Fruit fly (Drosophila melanogaster) whole organism, embryonic: Measurements from ENCODE around the gene CG31041.
A peak's percentile ranks its signal among the peaks of the same experiment; 100 is the strongest.

Experiments used
- Ada2b ChIP-seq: fragments of 200-800 bp; sonication (Bioruptor generic); IDR thresholded peaks from 2 replicates; pipeline ENCODE4 v1.3.6; 2022; ENCODE audit warnings: missing biosample characterization, missing genetic modification characterization
- Adf1 ChIP-seq: fragments of 200-800 bp; sonication (Bioruptor generic); IDR thresholded peaks from 2 replicates; pipeline ENCODE4 v1.3.6; 2022; ENCODE audit warnings: missing biosample characterization, missing genetic modification characterization
- Atf6 ChIP-seq: fragments of 200-800 bp; sonication (Bioruptor generic); IDR thresholded peaks from 2 replicates; pipeline ENCODE4 v1.3.6; 2022; ENCODE audit warnings: missing biosample characterization, missing genetic modification characterization
- B-H1 ChIP-seq: fragments of 200-800 bp; sonication (Bioruptor generic); IDR thresholded peaks from 3 replicates; pipeline ENCODE4 v1.3.6; 2022; ENCODE audit warnings: missing biosample characterization, missing genetic modification characterization
- CG11085 ChIP-seq: fragments of 200-800 bp; sonication (Bioruptor generic); IDR thresholded peaks from 2 replicates; pipeline ENCODE4 v1.3.6; 2022; ENCODE audit warnings: missing biosample characterization, missing genetic modification characterization
- CG13296 ChIP-seq: fragments of 200-800 bp; sonication (Bioruptor generic); optimal IDR thresholded peaks from 3 replicates; lab custom pipeline; 2018; ENCODE audit warnings: missing biosample characterization, mild to moderate bottlenecking, missing genetic modification characterization
- CG14710 ChIP-seq: fragments of 200-800 bp; sonication (Bioruptor generic); optimal IDR thresholded peaks from 3 replicates; lab custom pipeline; 2019; ENCODE audit warnings: missing biosample characterization, mild to moderate bottlenecking, missing genetic modification characterization, moderate library complexity
- CG1602 ChIP-seq: fragments of 200-800 bp; sonication (Bioruptor generic); optimal IDR thresholded peaks from 3 replicates; lab custom pipeline; 2016; ENCODE audit warnings: missing biosample characterization, missing genetic modification characterization
- CG1603 ChIP-seq: fragments of 200-800 bp; sonication (Bioruptor generic); optimal IDR thresholded peaks from 2 replicates; lab custom pipeline; 2019; ENCODE audit warnings: missing biosample characterization, mild to moderate bottlenecking, missing genetic modification characterization, moderate library complexity
- CG17385 ChIP-seq: fragments of 200-800 bp; sonication (Bioruptor generic); optimal IDR thresholded peaks from 3 replicates; lab custom pipeline; 2018; ENCODE audit warnings: missing biosample characterization, mild to moderate bottlenecking, missing genetic modification characterization
- CG17802 ChIP-seq: fragments of 200-800 bp; sonication (Bioruptor generic); optimal IDR thresholded peaks from 2 replicates; lab custom pipeline; 2018; ENCODE audit warnings: missing biosample characterization, mild to moderate bottlenecking, missing genetic modification characterization, moderate library complexity
- CG17829 ChIP-seq: fragments of 200-800 bp; optimal IDR thresholded peaks from 2 replicates; lab custom pipeline; 2019; ENCODE audit warnings: missing biosample characterization, mild to moderate bottlenecking, missing genetic modification characterization, moderate library complexity
- CG18262 ChIP-seq: fragments of 200-800 bp; optimal IDR thresholded peaks from 3 replicates; lab custom pipeline; 2019; ENCODE audit warnings: missing biosample characterization, mild to moderate bottlenecking, missing genetic modification characterization, moderate library complexity
- CG18764 ChIP-seq: fragments of 200-800 bp; sonication (Bioruptor generic); optimal IDR thresholded peaks from 3 replicates; lab custom pipeline; 2016; ENCODE audit warnings: missing biosample characterization, missing genetic modification characterization
- CG2129 ChIP-seq: fragments of 200-800 bp; sonication (Bioruptor generic); IDR thresholded peaks from 2 replicates; pipeline ENCODE4 v1.3.6; 2022; ENCODE audit warnings: missing biosample characterization, missing genetic modification characterization; ENCODE audit not compliant: partially characterized antibody
- CG30431 ChIP-seq: fragments of 200-800 bp; sonication (Bioruptor generic); optimal IDR thresholded peaks from 2 replicates; lab custom pipeline; 2017; ENCODE audit warnings: missing biosample characterization, missing genetic modification characterization
- CG33557 ChIP-seq: fragments of 200-800 bp; sonication (Bioruptor generic); optimal IDR thresholded peaks from 2 replicates; lab custom pipeline; 2019; ENCODE audit warnings: missing biosample characterization, mild to moderate bottlenecking, missing genetic modification characterization, moderate library complexity
- CG4404 ChIP-seq: fragments of 200-800 bp; sonication (Bioruptor generic); IDR thresholded peaks from 2 replicates; pipeline ENCODE4 v1.3.6; 2022; ENCODE audit warnings: missing biosample characterization, missing genetic modification characterization
- CG4730 ChIP-seq: fragments of 200-800 bp; sonication (Bioruptor generic); IDR thresholded peaks from 2 replicates; pipeline ENCODE4 v1.3.6; 2022; ENCODE audit warnings: missing biosample characterization, missing genetic modification characterization
- CG5953 ChIP-seq: fragments of 200-800 bp; sonication (Bioruptor generic); IDR thresholded peaks from 2 replicates; pipeline ENCODE4 v1.3.6; 2022; ENCODE audit warnings: missing biosample characterization, missing genetic modification characterization
- CG6765 ChIP-seq: fragments of 200-800 bp; sonication (Bioruptor generic); optimal IDR thresholded peaks from 3 replicates; lab custom pipeline; 2017; ENCODE audit warnings: missing biosample characterization, mild to moderate bottlenecking, missing genetic modification characterization
- CG7839 ChIP-seq: fragments of 200-800 bp; sonication (Bioruptor generic); optimal IDR thresholded peaks from 3 replicates; lab custom pipeline; 2018; ENCODE audit warnings: missing biosample characterization, mild to moderate bottlenecking, missing genetic modification characterization, moderate library complexity
- CG8478 ChIP-seq: fragments of >200 bp; optimal IDR thresholded peaks from 2 replicates; lab custom pipeline; 2018
- CoRest ChIP-seq: fragments of 200-800 bp; sonication (Bioruptor generic); optimal IDR thresholded peaks from 3 replicates; lab custom pipeline; 2018; ENCODE audit warnings: missing biosample characterization, mild to moderate bottlenecking, missing genetic modification characterization, moderate library complexity
- Fer2 ChIP-seq: fragments of 200-800 bp; sonication (Bioruptor generic); optimal IDR thresholded peaks from 2 replicates; lab custom pipeline; 2018; ENCODE audit warnings: missing biosample characterization, mild to moderate bottlenecking, missing genetic modification characterization, moderate library complexity
- HmgZ ChIP-seq: fragments of 200-800 bp; sonication (Bioruptor generic); optimal IDR thresholded peaks from 2 replicates; lab custom pipeline; 2018; ENCODE audit warnings: missing biosample characterization, mild to moderate bottlenecking, missing genetic modification characterization
- Mad ChIP-seq: fragments of 200-800 bp; sonication (Bioruptor generic); optimal IDR thresholded peaks from 2 replicates; lab custom pipeline; 2016; ENCODE audit warnings: missing biosample characterization, missing genetic modification characterization
- Mes4 ChIP-seq: fragments of 200-800 bp; sonication (Bioruptor generic); optimal IDR thresholded peaks from 2 replicates; lab custom pipeline; 2016; ENCODE audit warnings: missing biosample characterization, missing genetic modification characterization
- Mrtf ChIP-seq: fragments of 200-800 bp; sonication (Bioruptor generic); IDR thresholded peaks from 3 replicates; pipeline ENCODE4 v1.3.6; 2022; ENCODE audit warnings: missing biosample characterization, missing genetic modification characterization
- Nf-YB ChIP-seq: fragments of 200-800 bp; sonication (Bioruptor generic); optimal IDR thresholded peaks from 3 replicates; lab custom pipeline; 2019; ENCODE audit warnings: missing biosample characterization, mild to moderate bottlenecking, missing genetic modification characterization, moderate library complexity
- Side ChIP-seq: fragments of 200-800 bp; sonication (Bioruptor generic); optimal IDR thresholded peaks from 2 replicates; lab custom pipeline; 2016; ENCODE audit warnings: missing biosample characterization, missing genetic modification characterization
- Sox102F ChIP-seq: fragments of 200-800 bp; sonication (Bioruptor generic); optimal IDR thresholded peaks from 2 replicates; lab custom pipeline; 2018; ENCODE audit warnings: missing biosample characterization, mild to moderate bottlenecking, missing genetic modification characterization, moderate library complexity
- Trl ChIP-seq, 3 experiments: fragments of >200 bp in 2 of 3; fragments of 200-800 bp in 1 of 3; sonication (Bioruptor generic) in 1 of 3; optimal IDR thresholded peaks; 2 replicates in 1 of 3; 3 replicates in 2 of 3; lab custom pipeline; 2016 to 2017; ENCODE audit warnings: missing biosample characterization in 1 of 3, missing genetic modification characterization in 1 of 3
- Xbp1 ChIP-seq: fragments of 200-800 bp; sonication (Bioruptor generic); optimal IDR thresholded peaks from 3 replicates; lab custom pipeline; 2016; ENCODE audit warnings: missing biosample characterization, mild to moderate bottlenecking, missing genetic modification characterization
- Xrp1 ChIP-seq: fragments of 200-800 bp; sonication (Bioruptor generic); IDR thresholded peaks from 2 replicates; pipeline ENCODE4 v1.3.6; 2022; ENCODE audit warnings: missing biosample characterization, missing genetic modification characterization
- az2 ChIP-seq: fragments of 200-800 bp; sonication (Bioruptor generic); optimal IDR thresholded peaks from 3 replicates; lab custom pipeline; 2016; ENCODE audit warnings: missing biosample characterization, missing genetic modification characterization
- ci ChIP-seq: fragments of 200-800 bp; sonication (Bioruptor generic); IDR thresholded peaks from 3 replicates; pipeline ENCODE4 v1.3.6; 2022; ENCODE audit warnings: missing biosample characterization, missing genetic modification characterization
- crc ChIP-seq: fragments of 200-800 bp; sonication (Bioruptor generic); optimal IDR thresholded peaks from 2 replicates; lab custom pipeline; 2016; ENCODE audit warnings: missing biosample characterization, missing genetic modification characterization
- croc ChIP-seq: fragments of 200-800 bp; sonication (Bioruptor generic); conservative IDR thresholded peaks from 3 replicates; pipeline ENCODE4 v1.3.6; 2022; ENCODE audit warnings: missing biosample characterization, missing genetic modification characterization
- dati ChIP-seq: fragments of 200-800 bp; sonication (Bioruptor generic); IDR thresholded peaks from 2 replicates; pipeline ENCODE4 v1.3.6; 2022; ENCODE audit warnings: missing biosample characterization, missing genetic modification characterization
- dimm ChIP-seq: fragments of 200-800 bp; sonication (Bioruptor generic); IDR thresholded peaks from 2 replicates; pipeline ENCODE4 v1.3.6; 2022; ENCODE audit warnings: missing biosample characterization, missing genetic modification characterization
- eve ChIP-seq, 2 experiments: fragments of >200 bp; optimal IDR thresholded peaks; 2 replicates each; lab custom pipeline; 2017; ENCODE audit warnings: missing biosample characterization in 2 of 2, missing genetic modification characterization in 2 of 2
- fd102C ChIP-seq: fragments of 200-800 bp; sonication (Bioruptor generic); optimal IDR thresholded peaks from 2 replicates; lab custom pipeline; 2018; ENCODE audit warnings: missing biosample characterization, mild to moderate bottlenecking, missing genetic modification characterization, moderate library complexity
- grau ChIP-seq: fragments of 200-800 bp; optimal IDR thresholded peaks from 3 replicates; lab custom pipeline; 2019; ENCODE audit warnings: missing biosample characterization, mild to moderate bottlenecking, missing genetic modification characterization, moderate library complexity
- gt ChIP-seq: fragments of 200-800 bp; sonication (Bioruptor generic); IDR thresholded peaks from 2 replicates; pipeline ENCODE4 v1.3.6; 2022; ENCODE audit warnings: missing biosample characterization, missing genetic modification characterization
- hkb ChIP-seq, 2 experiments: fragments of 200-800 bp in 1 of 2; fragments of >200 bp in 1 of 2; sonication (Bioruptor generic) in 1 of 2; IDR thresholded peaks in 1 of 2; optimal IDR thresholded peaks in 1 of 2; 2 replicates each; pipeline versions ENCODE4 v1.3.6 to Lab custom; 2017 to 2022; ENCODE audit warnings: missing biosample characterization in 1 of 2, missing genetic modification characterization in 1 of 2
- inv ChIP-seq: fragments of 200-800 bp; sonication (Bioruptor generic); IDR thresholded peaks from 2 replicates; pipeline ENCODE4 v1.3.6; 2022; ENCODE audit warnings: missing biosample characterization, missing genetic modification characterization; ENCODE audit not compliant: partially characterized antibody
- nom ChIP-seq: fragments of 200-800 bp; sonication (Bioruptor generic); optimal IDR thresholded peaks from 2 replicates; lab custom pipeline; 2017; ENCODE audit warnings: missing biosample characterization, missing genetic modification characterization, mild to moderate bottlenecking, moderate library complexity, missing genetic modification reagents
- pnt ChIP-seq: fragments of 200-800 bp; sonication (Bioruptor generic); optimal IDR thresholded peaks from 3 replicates; lab custom pipeline; 2016; ENCODE audit warnings: missing biosample characterization, missing genetic modification characterization

CG31041 gene

dm6 chr3R:29566997-29567670 is 23.6 kb downstream of the CG31041 start (continued):
- peak; percentile 91 for TF ChIP-seq ci (GFP tag; lab: Robert Waterston, UW)
- peak; percentile 33 for TF ChIP-seq Mad
- TF ChIP-seq Side (GFP tag; lab: Kevin White, UChicago): peak; percentile 5
- TF ChIP-seq Fer2: no peak
- peak; percentile 59 for TF ChIP-seq pnt (GFP tag; lab: Kevin White, UChicago)
- peak; percentile 77 for TF ChIP-seq CG4404 (GFP tag; lab: Robert Waterston, UW)
- peak; percentile 71 for TF ChIP-seq dimm
- peak; percentile 69 for TF ChIP-seq CG14710 (tag; lab: Kevin White, UChicago)
- TF ChIP-seq nom: no peak
- no peak for TF ChIP-seq crc (GFP tag; lab: Kevin White, UChicago)
- TF ChIP-seq Ada2b (GFP tag; lab: Robert Waterston, UW): peak; percentile 34; the same call in 1 of the 2 replicates
- no peak for TF ChIP-seq CG8478
- no peak for TF ChIP-seq dati (GFP tag; lab: Robert Waterston, UW)
- TF ChIP-seq CoRest (tag; lab: Kevin White, UChicago): peak; percentile 60
- peak; percentile 11 for TF ChIP-seq CG13296 (GFP tag; lab: Kevin White, UChicago)
- TF ChIP-seq CG33557 (GFP tag; lab: Kevin White, UChicago): peak; percentile 46
- TF ChIP-seq fd102C (GFP tag; lab: Kevin White, UChicago): peak; percentile 24
- no peak for TF ChIP-seq hkb (optimal IDR thresholded peaks at IDR 0.05; lab: Kevin White, UChicago)
- TF ChIP-seq hkb (GFP tag; IDR thresholded peaks at IDR 0.05; lab: Robert Waterston, UW): peak; percentile 62; the same call in 1 of the 2 replicates
- peak; percentile 70 for TF ChIP-seq CG30431
- peak; percentile 66 for TF ChIP-seq CG17829 (tag; lab: Kevin White, UChicago)
- TF ChIP-seq CG18764 (GFP tag; lab: Kevin White, UChicago): peak; percentile 45
- TF ChIP-seq CG2129 (GFP tag; lab: Robert Waterston, UW): no peak
- TF ChIP-seq CG17802 (tag; lab: Kevin White, UChicago): peak; percentile 40
- peak; percentile 21; the same call in 1 of the 2 replicates for TF ChIP-seq Adf1 (GFP tag; lab: Robert Waterston, UW)
- TF ChIP-seq grau (tag; lab: Kevin White, UChicago): peak; percentile 59
- TF ChIP-seq Xbp1 (GFP tag; lab: Kevin White, UChicago): peak; percentile 66
- TF ChIP-seq CG17385 (GFP tag; lab: Kevin White, UChicago): peak; percentile 47
- peak; percentile 54; the same call in 1 of the 2 replicates for TF ChIP-seq gt
- TF ChIP-seq Nf-YB (GFP tag; lab: Kevin White, UChicago): peak; percentile 92
- peak in 1 of 2 experiments; percentile 5 for TF ChIP-seq Trl (optimal IDR thresholded peaks at IDR 0.05; lab: Kevin White, UChicago)
- peak; percentile 43 for TF ChIP-seq Trl (GFP tag; optimal IDR thresholded peaks at IDR 0.05; lab: Kevin White, UChicago)
- no peak for TF ChIP-seq HmgZ (tag; lab: Kevin White, UChicago)
- peak; percentile 68 for TF ChIP-seq Sox102F (GFP tag; lab: Kevin White, UChicago)
- TF ChIP-seq Atf6: peak; percentile 36; the same call in 1 of the 2 replicates
- TF ChIP-seq Xrp1 (GFP tag; lab: Robert Waterston, UW): peak; percentile 84
- TF ChIP-seq az2 (GFP tag; lab: Kevin White, UChicago): peak; percentile 72
- TF ChIP-seq CG11085 (GFP tag; lab: Robert Waterston, UW): no peak
- TF ChIP-seq CG18262 (tag; lab: Kevin White, UChicago): peak; percentile 77
- TF ChIP-seq eve (GFP tag; optimal IDR thresholded peaks at IDR 0.05; lab: Kevin White, UChicago): peak in 1 of 2 experiments; percentile 68
- TF ChIP-seq CG1602: peak; percentile 66
- TF ChIP-seq CG7839 (tag; lab: Kevin White, UChicago): peak; percentile 72
- TF ChIP-seq CG5953 (GFP tag; lab: Robert Waterston, UW): peak; percentile 32; the same call in 1 of the 2 replicates
- TF ChIP-seq Mes4 (GFP tag; lab: Kevin White, UChicago): peak; percentile 48
- TF ChIP-seq inv: no peak
- TF ChIP-seq Mrtf: peak; percentile 30; the same call in 1 of the 3 replicates
- peak; percentile 47; the same call in 1 of the 2 replicates for TF ChIP-seq CG4730 (GFP tag; lab: Robert Waterston, UW)
- no peak for TF ChIP-seq CG6765 (GFP tag; lab: Kevin White, UChicago)
- peak; percentile 69 for TF ChIP-seq croc (GFP tag; lab: Robert Waterston, UW)
- peak; percentile 59 for TF ChIP-seq B-H1 (GFP tag; lab: Robert Waterston, UW)
- TF ChIP-seq CG1603 (tag; lab: Kevin White, UChicago): peak; percentile 86
